Fruit fly (Drosophila melanogaster): Measurements from ENCODE around the gene RpS14b.

RpS14b gene

dm6 chrX:7893411-7894122, 41.1 kb upstream of the RpS14b start, which contains the start of the genes CG45089, ND-MNLL and p115 (continued):
- TF ChIP-seq crol (GFP tag; IDR thresholded peaks at IDR 0.05) (no peak), ssp (GFP tag; IDR thresholded peaks at IDR 0.05) (peak; percentile 55), NK7.1 (GFP tag; optimal IDR thresholded peaks at IDR 0.05) (no peak), CG30431 (GFP tag; optimal IDR thresholded peaks at IDR 0.05) (no peak), Ada2b (GFP tag; IDR thresholded peaks at IDR 0.05) (peak; percentile 42; the same call in 1 of the 2 replicates), CG2202 (tag; optimal IDR thresholded peaks at IDR 0.05) (no peak), CG9932 (GFP tag; IDR thresholded peaks at IDR 0.05) (peak; percentile 84), CG4424 (GFP tag; optimal IDR thresholded peaks at IDR 0.05) (peak; percentile 62), CG4707 (GFP tag; optimal IDR thresholded peaks at IDR 0.05) (no peak), zf30C (GFP tag; optimal IDR thresholded peaks at IDR 0.05) (no peak), CG4360 (GFP tag; IDR thresholded peaks at IDR 0.05) (no peak), CG7928 (GFP tag; optimal IDR thresholded peaks at IDR 0.05) (peak; percentile 82), CG17912 (GFP tag; optimal IDR thresholded peaks at IDR 0.05) (no peak), sob (GFP tag; IDR thresholded peaks at IDR 0.05) (peak; percentile 73), odd (GFP tag; optimal IDR thresholded peaks at IDR 0.05) (no peak), CG12236 (GFP tag; optimal IDR thresholded peaks at IDR 0.05) (no peak), CG11696 (GFP tag; IDR thresholded peaks at IDR 0.05) (no peak), CG3847 (GFP tag; IDR thresholded peaks at IDR 0.05) (peak; percentile 60), CG1832 (GFP tag; optimal IDR thresholded peaks at IDR 0.05) (no peak), B-H1 (GFP tag; IDR thresholded peaks at IDR 0.05) (no peak), CG7745 (tag; optimal IDR thresholded peaks at IDR 0.05) (no peak), Max (GFP tag; optimal IDR thresholded peaks at IDR 0.05) (peak; percentile 57), knrl (GFP tag; IDR thresholded peaks at IDR 0.05; ENCODE audit: partially characterized antibody) (peak; percentile 69), ems (GFP tag; optimal IDR thresholded peaks at IDR 0.05) (peak; percentile 10), HLH4C (GFP tag; IDR thresholded peaks at IDR 0.05; ENCODE audit: partially characterized antibody) (peak; percentile 45), CG10321 (GFP tag; IDR thresholded peaks at IDR 0.05) (no peak), ewg (GFP tag; optimal IDR thresholded peaks at IDR 0.05) (peak; percentile 3), ap (GFP tag; IDR thresholded peaks at IDR 0.05) (no peak), exex (tag; optimal IDR thresholded peaks at IDR 0.05) (peak; percentile 32), gt (GFP tag; IDR thresholded peaks at IDR 0.05) (no peak), zfh1 (GFP tag; IDR thresholded peaks at IDR 0.05) (peak; percentile 55; the same call in 1 of the 3 replicates), lilli (GFP tag; optimal IDR thresholded peaks at IDR 0.05) (peak; percentile 81), sisA (GFP tag; IDR thresholded peaks at IDR 0.05) (peak; percentile 51), CG18764 (GFP tag; optimal IDR thresholded peaks at IDR 0.05) (peak; percentile 44), CG11247 (GFP tag; IDR thresholded peaks at IDR 0.05) (peak; percentile 32; the same call in 1 of the 2 replicates), cas (GFP tag; IDR thresholded peaks at IDR 0.05) (peak; percentile 55; the same call in 1 of the 2 replicates), NC2β (GFP tag; optimal IDR thresholded peaks at IDR 0.05) (peak; percentile 12), CG17568 (GFP tag; optimal IDR thresholded peaks at IDR 0.05) (no peak), Nf-YB (GFP tag; optimal IDR thresholded peaks at IDR 0.05) (peak; percentile 19), inv (GFP tag; IDR thresholded peaks at IDR 0.05; ENCODE audit: partially characterized antibody) (peak; percentile 61), HLH54F (GFP tag; optimal IDR thresholded peaks at IDR 0.05) (peak; percentile 18), fru (optimal IDR thresholded peaks at IDR 0.05) (no peak), bcd (GFP tag; optimal IDR thresholded peaks at IDR 0.05) (peak; percentile 35), CG2678 (tag; optimal IDR thresholded peaks at IDR 0.05) (peak; percentile 69), CG14014 (GFP tag; IDR thresholded peaks at IDR 0.05) (peak; percentile 47; the same call in 1 of the 2 replicates), Hr51 (GFP tag; optimal IDR thresholded peaks at IDR 0.05) (peak; percentile 35 to 64), ttk (GFP tag; IDR thresholded peaks at IDR 0.05) (peak; percentile 36; the same call in 1 of the 2 replicates), gem (tag; optimal IDR thresholded peaks at IDR 0.05) (peak; percentile 78), E2f2 (GFP tag; IDR thresholded peaks at IDR 0.05) (peak; percentile 47), tio (GFP tag; optimal IDR thresholded peaks at IDR 0.05) (peak; percentile 19)
